Worm (Caenorhabditis elegans): ENCODE measurements around the gene F40A3.4.
A peak's percentile ranks its signal among the peaks of the same experiment; 100 is the strongest.

F40A3.4 gene

DNA sequence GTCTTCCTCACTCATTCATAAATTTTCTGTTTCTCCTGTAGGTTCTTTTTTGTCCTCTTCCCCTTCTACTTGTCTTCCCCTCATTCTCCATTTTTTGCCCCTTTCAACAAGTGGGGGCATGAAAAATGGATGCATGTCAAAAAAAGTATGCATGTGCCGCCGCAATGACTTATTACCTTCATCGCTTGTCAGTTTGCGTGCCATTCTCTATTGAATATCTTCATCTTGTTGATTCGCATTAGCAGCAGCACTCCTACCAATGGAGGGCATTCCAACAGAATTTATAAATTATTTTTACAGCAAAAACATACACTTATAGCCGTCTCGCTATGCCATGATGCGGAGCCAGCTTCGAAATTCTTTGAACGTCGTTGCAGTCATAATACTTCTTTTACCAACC is 15.7 kb downstream of the F40A3.4 start, which contains the start of gene F40A3.1:
F40A3.1 (plus strand) TSS at position 301 of the 400 bp plus-strand sequence.
- TF ChIP-seq nhr-237 (tag; optimal IDR thresholded peaks at IDR 0.05): no peak
- no peak for TF ChIP-seq nhr-12 (tag; optimal IDR thresholded peaks at IDR 0.05)

ce11 chrV:7893812-7894381 is 18.3 kb downstream of the F40A3.4 start, which contains the start of gene F40A3.6:
Gene F40A3.6 (minus strand): TSS chrV:7893862.
- peak; percentile 18 for TF ChIP-seq unc-120 (tag; optimal IDR thresholded peaks at IDR 0.05; ENCODE audit: poor library complexity, severe bottlenecking)
- TF ChIP-seq snpc-4 (tag; optimal IDR thresholded peaks at IDR 0.05): no peak

DNA sequence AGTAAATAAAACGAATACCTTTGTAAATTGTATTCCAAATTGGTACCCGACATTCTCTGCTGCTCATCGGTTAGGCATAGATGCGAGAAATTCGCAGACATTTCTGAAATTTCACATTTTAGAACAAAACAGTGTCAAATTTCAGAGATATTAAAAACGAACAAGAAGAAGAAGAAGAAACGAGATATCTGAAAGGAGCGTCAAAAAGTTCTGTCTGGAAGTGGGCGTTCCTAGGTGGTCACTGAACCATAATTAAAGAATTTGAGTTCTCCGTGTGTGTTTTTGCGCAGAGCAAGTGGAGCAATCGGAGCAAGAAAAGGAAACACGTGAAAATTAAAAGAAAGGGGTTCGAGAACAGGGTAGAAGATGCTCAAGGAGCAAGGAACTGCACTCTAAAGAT is 24.2 kb downstream of the F40A3.4 start, which contains the start of gene F40A3.7:
F40A3.7 (minus strand) TSS at position 101 of the 400 bp plus-strand sequence.
- TF ChIP-seq ceh-43 (GFP tag; optimal IDR thresholded peaks at IDR 0.05) (no peak), cnd-1 (tag; optimal IDR thresholded peaks at IDR 0.05) (no peak), sptf-1 (tag; optimal IDR thresholded peaks at IDR 0.05) (no peak), unc-62 (GFP tag; optimal IDR thresholded peaks at IDR 0.05) (no peak), lsy-2 (tag; optimal IDR thresholded peaks at IDR 0.05) (no peak), ham-2 (GFP tag; optimal IDR thresholded peaks at IDR 0.05) (no peak), hlh-1 (tag; optimal IDR thresholded peaks at IDR 0.05) (no peak), unc-39 (tag; optimal IDR thresholded peaks at IDR 0.05) (no peak), blmp-1 (tag; optimal IDR thresholded peaks at IDR 0.05) (no peak)

DNA sequence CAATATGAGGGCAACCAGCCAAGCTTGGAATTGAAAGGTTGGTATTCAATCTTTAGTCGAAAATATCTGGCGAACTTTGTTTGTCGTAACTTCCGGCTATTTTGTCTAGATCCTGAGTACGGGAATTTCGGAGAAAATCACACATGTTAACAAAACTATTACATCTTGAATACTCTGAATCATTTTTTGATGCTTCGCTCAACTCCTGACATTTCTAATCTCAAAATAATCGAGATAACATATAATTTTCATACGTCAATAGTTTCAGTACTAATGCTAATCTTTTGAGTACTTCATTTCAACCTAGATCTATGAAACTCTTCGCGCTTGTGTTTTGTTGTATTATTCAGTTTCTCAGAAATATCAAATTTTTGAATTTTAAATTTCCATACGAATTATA is 25.7 kb downstream of the F40A3.4 start:
- no peak for TF ChIP-seq blmp-1 (tag; optimal IDR thresholded peaks at IDR 0.05)
- no peak for TF ChIP-seq hlh-1 (tag; optimal IDR thresholded peaks at IDR 0.05)
- no peak for TF ChIP-seq elt-3 (tag; optimal IDR thresholded peaks at IDR 0.05)
- no peak for TF ChIP-seq lin-32 (GFP tag; optimal IDR thresholded peaks at IDR 0.05)
- TF ChIP-seq cnd-1 (tag; optimal IDR thresholded peaks at IDR 0.05): no peak
- TF ChIP-seq unc-39 (tag; optimal IDR thresholded peaks at IDR 0.05): no peak
- no peak for TF ChIP-seq drap-1 (GFP tag; optimal IDR thresholded peaks at IDR 0.05)

- TF ChIP-seq mab-5 (tag; optimal IDR thresholded peaks at IDR 0.05) (no peak), pha-4 (tag; optimal IDR thresholded peaks at IDR 0.05) (no peak), ceh-39 (tag; optimal IDR thresholded peaks at IDR 0.05) (no peak), drap-1 (GFP tag; optimal IDR thresholded peaks at IDR 0.05) (no peak), bed-3 (GFP tag; optimal IDR thresholded peaks at IDR 0.05) (no peak), nhr-28 (tag; optimal IDR thresholded peaks at IDR 0.05) (no peak), sptf-1 (tag; optimal IDR thresholded peaks at IDR 0.05) (no peak), mls-2 (tag; optimal IDR thresholded peaks at IDR 0.05) (no peak), ceh-43 (GFP tag; optimal IDR thresholded peaks at IDR 0.05) (no peak), elt-1 (tag; optimal IDR thresholded peaks at IDR 0.05; ENCODE audit: borderline replicate concordance, insufficient read depth) (no peak), lin-13 (tag; optimal IDR thresholded peaks at IDR 0.05) (no peak), tbx-8 (GFP tag; optimal IDR thresholded peaks at IDR 0.05) (no peak), elt-3 (tag; optimal IDR thresholded peaks at IDR 0.05) (no peak)
Measured at ce11 chrV:7904389-7904788, 28.8 kb downstream of the F40A3.4 start.

DNA sequence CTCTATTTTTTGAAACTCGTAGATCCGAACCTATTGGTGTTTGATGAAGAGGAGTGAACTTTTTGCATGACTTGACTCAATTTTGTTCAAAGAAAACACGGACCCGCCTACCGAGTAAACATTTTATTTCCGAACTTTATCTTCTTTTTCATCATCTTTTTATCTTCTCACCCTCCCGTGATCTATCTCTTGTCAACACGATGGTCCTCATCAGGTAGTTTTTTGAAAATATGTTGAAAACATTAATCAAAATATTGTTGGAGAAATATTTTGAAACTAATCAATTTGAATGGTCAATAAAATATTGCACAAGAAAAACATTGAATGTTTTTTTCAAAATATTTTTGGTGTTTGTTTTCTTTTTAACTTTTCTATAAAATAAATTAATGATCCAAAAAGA is 32.9 kb downstream of the F40A3.4 start:
- no peak for TF ChIP-seq M03D4.4 (tag; optimal IDR thresholded peaks at IDR 0.05)
- no peak for TF ChIP-seq hlh-1 (tag; optimal IDR thresholded peaks at IDR 0.05)
- TF ChIP-seq lin-13 (tag; optimal IDR thresholded peaks at IDR 0.05): no peak
- TF ChIP-seq mab-5 (tag; optimal IDR thresholded peaks at IDR 0.05): no peak
- no peak for TF ChIP-seq ceh-83 (GFP tag; optimal IDR thresholded peaks at IDR 0.05)
- no peak for TF ChIP-seq cnd-1 (tag; optimal IDR thresholded peaks at IDR 0.05)
- no peak for TF ChIP-seq nhr-237 (tag; optimal IDR thresholded peaks at IDR 0.05)

ce11 chrV:7925483-7925882 is 49.9 kb downstream of the F40A3.4 start, which contains the start of gene srsx-7:
Gene srsx-7 (plus strand): TSS chrV:7925783.
- TF ChIP-seq snpc-4 (tag; optimal IDR thresholded peaks at IDR 0.05): no peak
- TF ChIP-seq hlh-1 (tag; optimal IDR thresholded peaks at IDR 0.05): no peak
- no peak for TF ChIP-seq ceh-43 (GFP tag; optimal IDR thresholded peaks at IDR 0.05)
- no peak for TF ChIP-seq sem-2 (GFP tag; optimal IDR thresholded peaks at IDR 0.05)
- no peak for TF ChIP-seq unc-120 (tag; optimal IDR thresholded peaks at IDR 0.05; ENCODE audit: poor library complexity, severe bottlenecking)
- no peak for TF ChIP-seq elt-1 (tag; optimal IDR thresholded peaks at IDR 0.05; ENCODE audit: borderline replicate concordance, insufficient read depth)
- no peak for TF ChIP-seq lsy-2 (tag; optimal IDR thresholded peaks at IDR 0.05)
- no peak for TF ChIP-seq bed-3 (GFP tag; optimal IDR thresholded peaks at IDR 0.05)
- TF ChIP-seq blmp-1 (tag; optimal IDR thresholded peaks at IDR 0.05): no peak
- no peak for TF ChIP-seq unc-62 (GFP tag; optimal IDR thresholded peaks at IDR 0.05)
- TF ChIP-seq sptf-1 (tag; optimal IDR thresholded peaks at IDR 0.05): no peak
- no peak for TF ChIP-seq mab-5 (tag; optimal IDR thresholded peaks at IDR 0.05)
- TF ChIP-seq flh-1 (GFP tag; optimal IDR thresholded peaks at IDR 0.05): no peak
